Fruit fly (Drosophila melanogaster): ENCODE measurements around the gene Mco1.

- TF ChIP-seq esn (GFP tag; optimal IDR thresholded peaks at IDR 0.05): no peak
- TF ChIP-seq acj6 (GFP tag; optimal IDR thresholded peaks at IDR 0.05): peak; percentile 6
Measured at dm6 chr2L:9437216-9437715, 20.9 kb downstream of the Mco1 start, which contains the start of gene numb.
